Worm (Caenorhabditis elegans) whole organism, L2 larva: Measurements from ENCODE around the gene sra-36.
A peak's percentile ranks its signal among the peaks of the same experiment; 100 is the strongest.

Experiments used
- C34F6.9 ChIP-seq: fragments of 150-350 bp; optimal IDR thresholded peaks from 2 replicates; lab custom pipeline; 2014; ENCODE audit warnings: missing biosample characterization, missing genetic modification characterization
- F13H6.1 ChIP-seq: sonication (generic microtip); optimal IDR thresholded peaks from 2 replicates; lab custom pipeline; 2016; ENCODE audit warnings: missing genetic modification characterization, missing compliant biosample characterization
- aly-2 ChIP-seq: fragments of 150-350 bp; optimal IDR thresholded peaks from 2 replicates; lab custom pipeline; 2014; ENCODE audit warnings: missing biosample characterization, missing genetic modification characterization
- blmp-1 ChIP-seq: sonication (generic microtip); optimal IDR thresholded peaks from 2 replicates; lab custom pipeline; 2017; ENCODE audit warnings: missing genetic modification characterization, mild to moderate bottlenecking, missing compliant biosample characterization, antibody characterized with exemption, moderate library complexity; ENCODE audit not compliant: insufficient read depth
- ceh-16 ChIP-seq: fragments of 150-350 bp; optimal IDR thresholded peaks from 2 replicates; lab custom pipeline; 2014; ENCODE audit warnings: missing biosample characterization, missing genetic modification characterization
- ceh-82 ChIP-seq: fragments of 150-350 bp; optimal IDR thresholded peaks from 2 replicates; lab custom pipeline; 2014; ENCODE audit warnings: missing biosample characterization, missing genetic modification characterization
- dmd-4 ChIP-seq: sonication (generic microtip); optimal IDR thresholded peaks from 2 replicates; lab custom pipeline; 2017; ENCODE audit warnings: missing biosample characterization, missing genetic modification characterization
- egl-27 ChIP-seq: sonication (generic microtip); optimal IDR thresholded peaks from 3 replicates; lab custom pipeline; 2017; ENCODE audit warnings: missing biosample characterization, missing genetic modification reagents, missing genetic modification characterization
- elt-1 ChIP-seq: fragments of 150-350 bp; optimal IDR thresholded peaks from 2 replicates; lab custom pipeline; 2014; ENCODE audit warnings: missing biosample characterization, missing genetic modification characterization
- fos-1 ChIP-seq: fragments of 150-350 bp; optimal IDR thresholded peaks from 2 replicates; lab custom pipeline; 2014; ENCODE audit warnings: missing biosample characterization, missing genetic modification characterization
- gmeb-1 ChIP-seq: fragments of 150-350 bp; optimal IDR thresholded peaks from 2 replicates; lab custom pipeline; 2014; ENCODE audit warnings: missing biosample characterization, missing genetic modification characterization
- lin-11 ChIP-seq: fragments of 150-350 bp; sonication (generic microtip); optimal IDR thresholded peaks from 2 replicates; lab custom pipeline; 2014; ENCODE audit warnings: missing biosample characterization, missing genetic modification characterization, inconsistent platforms, mixed read lengths
- lin-13 ChIP-seq: fragments of 150-350 bp; optimal IDR thresholded peaks from 2 replicates; lab custom pipeline; 2014; ENCODE audit warnings: missing biosample characterization, missing genetic modification reagents, missing genetic modification characterization
- lin-39 ChIP-seq: fragments of 150-350 bp; optimal IDR thresholded peaks from 2 replicates; lab custom pipeline; 2014; ENCODE audit warnings: missing biosample characterization, missing genetic modification reagents, missing genetic modification characterization
- lsy-2 ChIP-seq, 2 experiments: fragments of 150-350 bp in 1 of 2; sonication (generic microtip) in 1 of 2; optimal IDR thresholded peaks; 2 replicates each; lab custom pipeline; 2014 to 2017; ENCODE audit warnings: missing biosample characterization in 2 of 2, missing genetic modification characterization in 2 of 2
- mab-5 ChIP-seq: fragments of 150-350 bp; optimal IDR thresholded peaks from 2 replicates; lab custom pipeline; 2014; ENCODE audit warnings: missing biosample characterization, missing genetic modification characterization
- mbf-1 ChIP-seq: sonication (generic microtip); optimal IDR thresholded peaks from 2 replicates; lab custom pipeline; 2017; ENCODE audit warnings: missing biosample characterization, missing genetic modification characterization
- mdl-1 ChIP-seq, 2 experiments: fragments of 150-350 bp in 1 of 2; sonication (generic microtip) in 1 of 2; optimal IDR thresholded peaks; 2 replicates each; lab custom pipeline; 2017; ENCODE audit warnings: missing biosample characterization in 2 of 2, missing genetic modification characterization in 2 of 2
- nhr-10 ChIP-seq: sonication (generic microtip); optimal IDR thresholded peaks from 2 replicates; lab custom pipeline; 2017; ENCODE audit warnings: missing biosample characterization, missing genetic modification characterization
- nhr-12 ChIP-seq: fragments of 150-350 bp; optimal IDR thresholded peaks from 2 replicates; lab custom pipeline; 2014; ENCODE audit warnings: missing biosample characterization, missing genetic modification characterization
- nhr-129 ChIP-seq: fragments of 150-350 bp; optimal IDR thresholded peaks from 2 replicates; lab custom pipeline; 2014; ENCODE audit warnings: missing biosample characterization, missing genetic modification characterization
- nhr-21 ChIP-seq: fragments of 150-350 bp; optimal IDR thresholded peaks from 2 replicates; lab custom pipeline; 2014; ENCODE audit warnings: missing biosample characterization, missing genetic modification characterization
- nhr-23 ChIP-seq: fragments of 150-350 bp; optimal IDR thresholded peaks from 2 replicates; lab custom pipeline; 2014; ENCODE audit warnings: missing biosample characterization, missing genetic modification reagents, missing genetic modification characterization
- nhr-25 ChIP-seq: fragments of 150-350 bp; sonication (generic microtip); optimal IDR thresholded peaks from 3 replicates; lab custom pipeline; 2014; ENCODE audit warnings: missing biosample characterization, missing genetic modification characterization
- nhr-6 ChIP-seq: fragments of 150-350 bp; optimal IDR thresholded peaks from 2 replicates; lab custom pipeline; 2014; ENCODE audit warnings: missing biosample characterization, missing genetic modification characterization
- sma-3 ChIP-seq: sonication (generic microtip); optimal IDR thresholded peaks from 2 replicates; lab custom pipeline; 2016; ENCODE audit warnings: missing genetic modification reagents, missing genetic modification characterization, missing compliant biosample characterization
- sma-9 ChIP-seq, 2 experiments: fragments of 150-350 bp in 1 of 2; sonication (generic microtip) in 1 of 2; optimal IDR thresholded peaks; 2 replicates each; lab custom pipeline; 2014 to 2016; ENCODE audit warnings: missing genetic modification characterization in 2 of 2, mild to moderate bottlenecking in 1 of 2, missing biosample characterization in 1 of 2, missing compliant biosample characterization in 1 of 2, missing genetic modification reagents in 1 of 2, moderate library complexity in 1 of 2
- snpc-4 ChIP-seq: fragments of 150-350 bp; optimal IDR thresholded peaks from 2 replicates; lab custom pipeline; 2014; ENCODE audit warnings: missing biosample characterization, missing genetic modification characterization
- unc-55 ChIP-seq: fragments of 150-350 bp; sonication (generic microtip); optimal IDR thresholded peaks from 3 replicates; lab custom pipeline; 2014; ENCODE audit warnings: missing biosample characterization, missing genetic modification reagents, missing genetic modification characterization
- unc-62 ChIP-seq: fragments of 150-350 bp; optimal IDR thresholded peaks from 2 replicates; lab custom pipeline; 2014; ENCODE audit warnings: missing biosample characterization, missing genetic modification reagents, missing genetic modification characterization
- ztf-11 ChIP-seq: sonication (generic microtip); optimal IDR thresholded peaks from 2 replicates; lab custom pipeline; 2017; ENCODE audit warnings: missing biosample characterization, missing genetic modification characterization
- ztf-4 ChIP-seq: fragments of 150-350 bp; optimal IDR thresholded peaks from 2 replicates; lab custom pipeline; 2014; ENCODE audit warnings: missing biosample characterization, missing genetic modification characterization

The sra-36 gene

ce11 chrII:4565205-4565604, 24.7 kb upstream of the sra-36 start:
- TF ChIP-seq gmeb-1 (tag; lab: Kevin White, UChicago) (no peak), mab-5 (tag; lab: Kevin White, UChicago) (no peak), C34F6.9 (tag; lab: Kevin White, UChicago) (no peak), dmd-4 (tag; lab: Kevin White, UChicago) (no peak), F13H6.1 (tag; lab: Kevin White, UChicago) (no peak), unc-55 (GFP tag; lab: Kevin White, UChicago) (no peak), nhr-21 (tag; lab: Kevin White, UChicago) (no peak), ztf-11 (no peak)

- TF ChIP-seq nhr-21 (tag; lab: Kevin White, UChicago), result peak; percentile 60
- peak in 1 of 2 experiments; percentile 5 for TF ChIP-seq lsy-2 (tag; optimal IDR thresholded peaks at IDR 0.05; lab: Kevin White, UChicago)
- TF ChIP-seq nhr-25 (tag; lab: Kevin White, UChicago), result no peak
- TF ChIP-seq sma-9 (GFP tag; optimal IDR thresholded peaks at IDR 0.05; lab: Kevin White, UChicago), result peak; percentile 2
- TF ChIP-seq sma-9 (tag; optimal IDR thresholded peaks at IDR 0.05; lab: Kevin White, UChicago), result no peak
- TF ChIP-seq ztf-4 (tag; lab: Kevin White, UChicago), result no peak
- no peak for TF ChIP-seq aly-2 (tag; lab: Kevin White, UChicago)
- no peak for TF ChIP-seq F13H6.1 (tag; lab: Kevin White, UChicago)
- no peak for TF ChIP-seq ztf-11
- TF ChIP-seq C34F6.9 (tag; lab: Kevin White, UChicago), result no peak
- TF ChIP-seq ceh-16 (tag; lab: Kevin White, UChicago), result no peak
- TF ChIP-seq ceh-82, result no peak
- TF ChIP-seq blmp-1, result no peak
- TF ChIP-seq sma-3 (GFP tag; lab: Kevin White, UChicago), result peak; percentile 33
- TF ChIP-seq nhr-129, result no peak
- TF ChIP-seq unc-62 (GFP tag; lab: Kevin White, UChicago), result no peak
- no peak for TF ChIP-seq nhr-6 (tag; lab: Kevin White, UChicago)
- TF ChIP-seq, all 48 proteins: peak for 4
Measured at ce11 chrII:4562503-4563000, 22.0 kb upstream of the sra-36 start, which contains the start of gene dao-2. Gene dao-2 (plus strand): TSS chrII:4562950.

DNA sequence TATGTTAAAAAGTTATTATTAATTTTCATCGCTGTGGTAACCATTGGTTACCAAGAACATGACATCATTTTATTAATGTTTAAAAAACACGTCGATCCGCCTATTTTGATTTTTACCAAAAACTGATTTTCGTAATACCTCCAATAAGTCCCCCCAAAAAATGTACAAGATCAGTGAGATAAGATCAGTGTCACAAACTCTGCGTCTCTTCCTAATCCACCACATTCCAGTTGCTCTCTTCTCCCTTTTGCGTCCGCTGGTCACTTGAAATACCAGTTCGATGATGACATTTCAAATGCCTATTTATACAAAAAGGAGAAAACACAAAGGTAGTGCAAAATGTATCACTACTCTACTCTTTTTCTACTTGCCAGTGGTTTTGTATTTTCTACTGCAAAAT, 19.5 kb upstream of the sra-36 start, which contains the start of gene M03A1.8:
Gene M03A1.8, plus strand, starts transcription at position 269 of the 400 bp plus-strand sequence.
- TF ChIP-seq nhr-21 (tag; lab: Kevin White, UChicago) (peak; percentile 37), egl-27 (no peak)
- TF ChIP-seq, all 48 proteins: peak for 1

ce11 chrII:4557487-4557886, 17.0 kb upstream of the sra-36 start, which contains the start of gene M03A1.3:
Gene M03A1.3 (plus strand): TSS chrII:4557787.
- TF ChIP-seq lin-11 (tag; lab: Kevin White, UChicago) (no peak), mdl-1 (tag; optimal IDR thresholded peaks at IDR 0.05; lab: Kevin White, UChicago) (no peak), C34F6.9 (tag; lab: Kevin White, UChicago) (no peak), lin-13 (no peak), gmeb-1 (tag; lab: Kevin White, UChicago) (no peak), unc-62 (GFP tag; lab: Kevin White, UChicago) (no peak), nhr-23 (no peak), lin-39 (tag; lab: Kevin White, UChicago) (no peak), nhr-10 (tag; lab: Kevin White, UChicago) (no peak), snpc-4 (tag; lab: Kevin White, UChicago) (no peak), nhr-12 (no peak), mbf-1 (tag; lab: Kevin White, UChicago) (no peak)

DNA sequence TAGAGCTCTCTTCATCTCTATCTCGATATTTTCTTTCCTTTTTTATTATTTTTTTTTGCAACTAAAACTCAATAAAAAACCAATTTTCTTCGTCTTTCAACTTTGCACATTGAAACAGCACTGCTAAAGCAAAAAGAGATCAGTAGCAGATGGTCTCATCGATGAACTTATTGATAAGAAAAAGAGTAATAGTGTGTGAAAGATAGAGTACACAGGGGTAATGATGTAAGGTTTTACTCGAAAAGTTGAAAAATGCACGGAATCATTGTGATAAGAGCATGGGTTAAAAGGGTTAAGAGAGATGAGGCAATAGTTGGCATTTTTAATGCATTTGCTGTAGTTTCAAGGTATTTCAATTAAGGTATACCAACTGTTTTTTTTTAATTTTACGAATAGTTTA, 11.6 kb upstream of the sra-36 start:
- TF ChIP-seq fos-1 (tag; lab: Kevin White, UChicago), result peak; percentile 75
- TF ChIP-seq nhr-25 (tag; lab: Kevin White, UChicago), result peak; percentile 35
- peak; percentile 69 for TF ChIP-seq sma-9 (GFP tag; optimal IDR thresholded peaks at IDR 0.05; lab: Kevin White, UChicago)
- TF ChIP-seq sma-9 (tag; optimal IDR thresholded peaks at IDR 0.05; lab: Kevin White, UChicago), result no peak
- no peak for TF ChIP-seq elt-1 (tag; lab: Kevin White, UChicago)
- TF ChIP-seq sma-3 (GFP tag; lab: Kevin White, UChicago), result peak; percentile 37
